Worm (Caenorhabditis elegans) whole organism, L3 larva: ENCODE measurements around the gene lgc-36.

Source experiments
- ZK546.5 ChIP-seq: sonication (generic microtip); optimal IDR thresholded peaks from 2 replicates; lab custom pipeline; 2017; ENCODE audit warnings: missing biosample characterization, missing genetic modification characterization
- aly-2 ChIP-seq: fragments of 150-350 bp; optimal IDR thresholded peaks from 2 replicates; lab custom pipeline; 2014; ENCODE audit warnings: missing biosample characterization, missing genetic modification characterization
- ama-1 ChIP-seq: fragments of 150-350 bp; optimal IDR thresholded peaks from 2 replicates; lab custom pipeline; 2018
- ceh-16 ChIP-seq: sonication (generic microtip); optimal IDR thresholded peaks from 2 replicates; lab custom pipeline; 2017; ENCODE audit warnings: missing biosample characterization, missing genetic modification characterization
- ceh-28 ChIP-seq: fragments of 150-350 bp; optimal IDR thresholded peaks from 2 replicates; lab custom pipeline; 2014; ENCODE audit warnings: missing biosample characterization, missing genetic modification reagents, missing genetic modification characterization
- ceh-9 ChIP-seq: sonication (generic microtip); optimal IDR thresholded peaks from 2 replicates; lab custom pipeline; 2018; ENCODE audit warnings: missing biosample characterization, missing genetic modification characterization
- daf-12 ChIP-seq: fragments of 150-350 bp; optimal IDR thresholded peaks from 2 replicates; lab custom pipeline; 2014; ENCODE audit warnings: missing biosample characterization, missing genetic modification reagents, missing genetic modification characterization
- egl-27 ChIP-seq: sonication (generic microtip); optimal IDR thresholded peaks from 4 replicates; lab custom pipeline; 2017; ENCODE audit warnings: missing biosample characterization, missing genetic modification reagents, missing genetic modification characterization
- egl-5 ChIP-seq: fragments of 150-350 bp; optimal IDR thresholded peaks from 2 replicates; lab custom pipeline; 2017; ENCODE audit warnings: missing biosample characterization, missing genetic modification reagents, missing genetic modification characterization, inconsistent platforms
- elt-2 ChIP-seq: sonication (generic microtip); optimal IDR thresholded peaks from 2 replicates; lab custom pipeline; 2016; ENCODE audit warnings: missing genetic modification reagents, mild to moderate bottlenecking, missing genetic modification characterization, missing compliant biosample characterization
- eor-1 ChIP-seq, 2 experiments: fragments of 150-350 bp; optimal IDR thresholded peaks; 2 replicates each; lab custom pipeline; 2014 to 2018; ENCODE audit warnings: missing biosample characterization in 2 of 2, missing genetic modification characterization in 2 of 2
- fkh-10 ChIP-seq: sonication (generic microtip); optimal IDR thresholded peaks from 2 replicates; lab custom pipeline; 2017; ENCODE audit warnings: missing biosample characterization, missing genetic modification reagents, missing genetic modification characterization
- fos-1 ChIP-seq: fragments of 150-350 bp; optimal IDR thresholded peaks from 2 replicates; lab custom pipeline; 2014; ENCODE audit warnings: missing biosample characterization, missing genetic modification characterization
- hmg-11 ChIP-seq: sonication (generic microtip); optimal IDR thresholded peaks from 2 replicates; lab custom pipeline; 2016; ENCODE audit warnings: missing genetic modification characterization, missing compliant biosample characterization
- jun-1 ChIP-seq: fragments of 150-350 bp; optimal IDR thresholded peaks from 2 replicates; lab custom pipeline; 2014; ENCODE audit warnings: missing biosample characterization, missing genetic modification reagents, missing genetic modification characterization
- lin-15B ChIP-seq: fragments of 150-350 bp; optimal IDR thresholded peaks from 2 replicates; lab custom pipeline; 2014; ENCODE audit warnings: missing biosample characterization, missing genetic modification characterization
- lin-39 ChIP-seq: fragments of 150-350 bp; optimal IDR thresholded peaks from 2 replicates; lab custom pipeline; 2018; ENCODE audit warnings: missing biosample characterization, missing genetic modification reagents, missing genetic modification characterization
- mdl-1 ChIP-seq: fragments of 150-350 bp; optimal IDR thresholded peaks from 2 replicates; lab custom pipeline; 2014; ENCODE audit warnings: missing biosample characterization, missing genetic modification characterization
- nfya-1 ChIP-seq: sonication (generic microtip); optimal IDR thresholded peaks from 2 replicates; lab custom pipeline; 2017; ENCODE audit warnings: missing genetic modification characterization, mild to moderate bottlenecking, missing compliant biosample characterization, antibody characterized with exemption, moderate library complexity; ENCODE audit not compliant: insufficient read depth
- nhr-11 ChIP-seq: fragments of 150-350 bp; optimal IDR thresholded peaks from 2 replicates; lab custom pipeline; 2014; ENCODE audit warnings: missing biosample characterization, missing genetic modification characterization
- nhr-23 ChIP-seq: fragments of 150-350 bp; optimal IDR thresholded peaks from 2 replicates; lab custom pipeline; 2014; ENCODE audit warnings: missing biosample characterization, missing genetic modification reagents, missing genetic modification characterization
- nhr-237 ChIP-seq: fragments of 150-350 bp; optimal IDR thresholded peaks from 2 replicates; lab custom pipeline; 2014; ENCODE audit warnings: missing biosample characterization, missing genetic modification characterization
- nhr-25 ChIP-seq: sonication (generic microtip); optimal IDR thresholded peaks from 2 replicates; lab custom pipeline; 2017; ENCODE audit warnings: missing biosample characterization, missing genetic modification characterization
- nhr-28 ChIP-seq: fragments of 150-350 bp; optimal IDR thresholded peaks from 2 replicates; lab custom pipeline; 2014; ENCODE audit warnings: missing biosample characterization, missing genetic modification characterization
- nhr-43 ChIP-seq: sonication (generic microtip); optimal IDR thresholded peaks from 2 replicates; lab custom pipeline; 2016; ENCODE audit warnings: mild to moderate bottlenecking, missing genetic modification characterization, missing compliant biosample characterization; ENCODE audit not compliant: poor library complexity, severe bottlenecking
- nhr-67 ChIP-seq: fragments of 150-350 bp; optimal IDR thresholded peaks from 2 replicates; lab custom pipeline; 2014; ENCODE audit warnings: missing biosample characterization, missing genetic modification characterization
- nhr-76 ChIP-seq: fragments of 150-350 bp; sonication (generic microtip); optimal IDR thresholded peaks from 5 replicates; lab custom pipeline; 2014; ENCODE audit warnings: missing biosample characterization, missing genetic modification characterization
- pha-4 ChIP-seq: fragments of 150-350 bp; optimal IDR thresholded peaks from 2 replicates; lab custom pipeline; 2014; ENCODE audit warnings: missing biosample characterization, missing genetic modification reagents, missing genetic modification characterization
- sea-2 ChIP-seq: fragments of 150-350 bp; sonication (generic microtip); optimal IDR thresholded peaks from 4 replicates; lab custom pipeline; 2014; ENCODE audit warnings: missing biosample characterization, missing genetic modification reagents, missing genetic modification characterization
- skn-1 ChIP-seq: fragments of 150-350 bp; optimal IDR thresholded peaks from 2 replicates; lab custom pipeline; 2014; ENCODE audit warnings: missing biosample characterization, missing genetic modification characterization
- snpc-4 ChIP-seq: fragments of 150-350 bp; optimal IDR thresholded peaks from 2 replicates; lab custom pipeline; 2014; ENCODE audit warnings: missing biosample characterization, missing genetic modification characterization
- tbx-2 ChIP-seq: sonication (generic microtip); optimal IDR thresholded peaks from 2 replicates; lab custom pipeline; 2016; ENCODE audit warnings: mild to moderate bottlenecking, missing genetic modification characterization, missing compliant biosample characterization
- unc-62 ChIP-seq: fragments of 150-350 bp; sonication (generic microtip); optimal IDR thresholded peaks from 4 replicates; lab custom pipeline; 2014; ENCODE audit warnings: missing biosample characterization, missing genetic modification reagents, missing genetic modification characterization
- zag-1 ChIP-seq: fragments of 150-350 bp; optimal IDR thresholded peaks from 2 replicates; lab custom pipeline; 2014; ENCODE audit warnings: missing biosample characterization, missing genetic modification characterization
- ztf-11 ChIP-seq: fragments of 150-350 bp; optimal IDR thresholded peaks from 2 replicates; lab custom pipeline; 2014; ENCODE audit warnings: missing biosample characterization, missing genetic modification characterization
- ztf-4 ChIP-seq: fragments of 150-350 bp; optimal IDR thresholded peaks from 2 replicates; lab custom pipeline; 2014; ENCODE audit warnings: missing biosample characterization, missing genetic modification characterization

lgc-36 gene

DNA sequence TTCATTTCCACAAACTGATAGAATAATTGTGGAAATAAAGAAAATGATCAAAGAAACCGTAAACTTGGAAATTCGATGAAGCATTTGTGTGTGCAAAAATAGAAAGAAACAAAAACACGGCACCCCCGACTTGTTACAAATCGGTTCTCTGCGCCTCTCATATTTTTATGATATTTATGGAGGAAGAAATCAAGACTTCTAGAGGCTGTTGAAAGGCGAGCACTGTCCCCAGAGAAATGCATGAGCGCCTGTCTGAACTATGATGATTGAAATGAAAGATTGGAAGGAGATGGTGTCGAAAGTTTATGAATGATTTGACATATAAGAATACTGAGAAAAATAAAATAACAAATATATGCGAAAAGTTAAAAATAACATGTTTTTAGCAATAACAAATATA lies at the start of gene lgc-36:
Gene lgc-36, minus strand, starts transcription at position 101 of the 400 bp plus-strand sequence.
- no peak for TF ChIP-seq egl-5 (tag; lab: Kevin White, UChicago)
- TF ChIP-seq ceh-9 (tag; lab: Kevin White, UChicago), result no peak
- no peak for TF ChIP-seq skn-1 (tag; lab: Kevin White, UChicago)
- TF ChIP-seq pha-4, result no peak
- no peak for TF ChIP-seq nhr-76 (tag; lab: Kevin White, UChicago)
- no peak for TF ChIP-seq zag-1
- TF ChIP-seq mdl-1 (tag; lab: Kevin White, UChicago), result no peak
- TF ChIP-seq sea-2 (GFP tag; lab: Kevin White, UChicago), result no peak
- TF ChIP-seq unc-62 (GFP tag; lab: Kevin White, UChicago), result no peak

DNA sequence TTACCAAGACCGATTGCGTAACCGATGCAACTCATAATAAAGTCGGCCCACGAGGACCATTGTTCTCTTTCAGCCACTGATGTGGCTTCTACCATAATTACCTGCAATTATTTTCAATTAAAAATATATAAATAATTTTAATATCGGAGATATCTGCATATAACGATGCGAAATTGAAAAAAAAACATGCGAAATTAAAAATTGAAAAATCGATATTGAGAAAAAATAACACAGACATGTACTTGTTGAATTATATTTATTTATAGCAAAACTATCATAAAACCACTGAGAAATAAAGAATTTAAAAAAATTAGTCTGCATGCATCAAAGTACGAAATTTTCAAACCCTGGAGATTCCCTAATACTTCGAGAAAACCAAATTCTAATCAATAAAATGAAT lies 49.5 kb upstream of the lgc-36 start, which contains the start of gene snf-11:
Gene snf-11, minus strand, starts transcription at position 101 of the 400 bp plus-strand sequence.
- no peak for TF ChIP-seq ZK546.5 (tag; lab: Kevin White, UChicago)

DNA sequence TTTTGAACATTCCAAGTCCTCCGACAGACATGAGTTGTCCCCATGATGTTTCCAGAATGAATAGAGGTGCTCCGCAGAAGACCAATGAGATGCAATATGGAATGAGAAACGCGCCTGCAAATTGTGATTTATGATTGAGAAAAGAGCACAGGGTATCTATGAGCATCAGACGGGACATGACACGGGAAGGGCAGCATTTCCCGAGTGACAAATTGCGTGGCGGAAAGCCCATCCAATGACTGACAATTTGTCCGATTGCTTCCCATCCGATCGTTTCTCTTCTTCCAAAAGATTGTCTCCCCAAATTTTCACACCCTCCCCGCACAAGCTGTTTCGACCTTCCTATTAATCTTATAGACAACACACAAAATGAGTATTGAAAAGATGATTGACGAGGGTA lies 49.0 kb upstream of the lgc-36 start:
- TF ChIP-seq nfya-1 (tag; lab: Kevin White, UChicago) (peak; percentile 33), ceh-9 (tag; lab: Kevin White, UChicago) (no peak), ama-1 (lab: Kevin White, UChicago) (no peak), ztf-11 (tag; lab: Kevin White, UChicago) (no peak)

DNA sequence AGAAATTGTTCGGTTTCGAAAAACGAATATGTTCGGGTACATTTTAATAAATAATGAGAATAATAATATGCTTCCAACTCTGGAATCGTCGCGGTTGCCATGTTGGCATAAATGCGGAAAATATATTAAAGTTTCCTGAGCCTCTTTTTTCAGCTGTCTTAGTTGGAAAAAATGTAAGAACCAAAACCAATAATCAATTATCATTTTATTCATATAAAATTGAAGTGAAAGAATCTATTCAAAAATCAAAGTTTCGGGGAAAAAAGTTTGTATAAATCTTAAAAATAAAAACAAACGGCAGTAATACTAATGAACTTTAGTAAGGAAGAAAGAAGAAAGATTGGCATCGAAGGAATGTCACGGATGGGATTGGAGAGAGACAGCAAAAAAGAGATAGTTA lies 46.1 kb upstream of the lgc-36 start, which contains the start of gene srh-45:
Gene srh-45, minus strand, starts transcription at position 101 of the 400 bp plus-strand sequence.
- no peak for TF ChIP-seq nhr-23 (tag; lab: Kevin White, UChicago)
- no peak for TF ChIP-seq lin-39 (tag; lab: Kevin White, UChicago)
- no peak for TF ChIP-seq fos-1 (tag; lab: Kevin White, UChicago)
- no peak for TF ChIP-seq jun-1 (tag; lab: Kevin White, UChicago)
- TF ChIP-seq lin-15B (tag; lab: Kevin White, UChicago), result no peak
- no peak for TF ChIP-seq fkh-10
- TF ChIP-seq nhr-28 (tag; lab: Kevin White, UChicago), result no peak
- TF ChIP-seq elt-2 (tag; lab: Kevin White, UChicago), result no peak
- TF ChIP-seq skn-1 (tag; lab: Kevin White, UChicago), result no peak
- no peak for TF ChIP-seq unc-62 (GFP tag; lab: Kevin White, UChicago)
- TF ChIP-seq mdl-1 (tag; lab: Kevin White, UChicago), result no peak
- no peak for TF ChIP-seq snpc-4 (tag; lab: Kevin White, UChicago)
- TF ChIP-seq aly-2 (tag; lab: Kevin White, UChicago), result no peak
- TF ChIP-seq, all 47 proteins: peak for 0

DNA sequence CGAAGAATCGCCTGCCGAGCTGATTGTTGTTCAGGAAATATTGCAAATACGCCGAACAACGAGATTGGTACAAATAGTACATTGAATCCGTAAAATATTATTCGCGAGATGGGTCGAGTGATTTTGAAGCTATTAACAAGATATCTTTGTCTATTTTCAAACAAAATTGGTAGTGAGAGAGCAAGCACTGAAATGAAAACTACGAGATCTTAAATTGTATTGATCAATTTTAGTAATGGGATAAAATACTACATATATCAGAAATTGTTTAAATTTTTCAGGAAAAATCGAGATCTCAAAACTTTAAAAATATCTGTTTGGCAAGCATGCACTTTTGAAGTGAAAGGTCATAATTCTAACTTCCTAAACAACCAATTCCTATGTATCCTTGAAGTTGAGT lies 45.4 kb upstream of the lgc-36 start:
- TF ChIP-seq lin-39 (tag; lab: Kevin White, UChicago), result no peak
- no peak for TF ChIP-seq ceh-16 (tag; lab: Kevin White, UChicago)
- TF ChIP-seq egl-27 (tag; lab: Kevin White, UChicago), result no peak
- no peak for TF ChIP-seq unc-62 (GFP tag; lab: Kevin White, UChicago)
- TF ChIP-seq hmg-11 (tag; lab: Kevin White, UChicago), result no peak
- TF ChIP-seq ztf-11 (tag; lab: Kevin White, UChicago), result no peak
- no peak for TF ChIP-seq ztf-4 (tag; lab: Kevin White, UChicago)
- no peak for TF ChIP-seq nhr-43 (tag; lab: Kevin White, UChicago)
- no peak for TF ChIP-seq tbx-2 (tag; lab: Kevin White, UChicago)
- TF ChIP-seq, all 47 proteins: peak for 0

DNA sequence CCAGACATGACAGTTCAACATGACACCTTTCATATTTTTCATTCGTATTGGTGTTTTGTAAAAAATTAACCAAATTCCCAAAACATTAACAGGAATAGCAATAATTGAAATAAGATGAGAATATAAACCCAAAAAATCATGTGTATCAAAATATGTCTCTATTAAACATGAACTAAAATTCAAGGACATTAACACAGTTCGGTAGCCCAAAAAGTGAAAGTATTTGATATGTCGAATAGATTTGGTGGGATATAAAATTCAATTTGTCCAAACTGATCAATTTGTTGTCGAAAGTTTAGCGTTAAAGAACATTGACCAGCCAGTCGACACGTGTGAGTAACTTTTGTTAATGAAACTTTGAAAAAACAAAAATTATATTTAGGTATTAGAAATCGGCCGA lies 43.9 kb upstream of the lgc-36 start, which contains the start of gene srh-46:
Gene srh-46, minus strand, starts transcription at position 189 of the 400 bp plus-strand sequence.
- TF ChIP-seq eor-1 (tag; optimal IDR thresholded peaks at IDR 0.05; lab: Kevin White, UChicago) (no peak), jun-1 (tag; lab: Kevin White, UChicago) (no peak), nhr-11 (tag; lab: Kevin White, UChicago) (no peak), mdl-1 (tag; lab: Kevin White, UChicago) (no peak), ZK546.5 (tag; lab: Kevin White, UChicago) (no peak), egl-5 (tag; lab: Kevin White, UChicago) (no peak), hmg-11 (tag; lab: Kevin White, UChicago) (no peak), nhr-25 (tag; lab: Kevin White, UChicago) (no peak), snpc-4 (tag; lab: Kevin White, UChicago) (no peak), nhr-76 (tag; lab: Kevin White, UChicago) (no peak), elt-2 (tag; lab: Kevin White, UChicago) (no peak), skn-1 (tag; lab: Kevin White, UChicago) (no peak), aly-2 (tag; lab: Kevin White, UChicago) (no peak), ceh-28 (no peak), nhr-67 (no peak), nhr-237 (tag; lab: Kevin White, UChicago) (no peak), ztf-4 (tag; lab: Kevin White, UChicago) (no peak), daf-12 (no peak)
